Worm (Caenorhabditis elegans) whole organism, L2 larva: Measurements from ENCODE around the gene C08G9.1.

Experiments
- C34F6.9 ChIP-seq: fragments of 150-350 bp; optimal IDR thresholded peaks from 2 replicates; lab custom pipeline; 2014; ENCODE audit warnings: missing biosample characterization, missing genetic modification characterization
- F13H6.1 ChIP-seq: sonication (generic microtip); optimal IDR thresholded peaks from 2 replicates; lab custom pipeline; 2016; ENCODE audit warnings: missing genetic modification characterization, missing compliant biosample characterization
- R02D3.7 ChIP-seq: fragments of 150-350 bp; optimal IDR thresholded peaks from 2 replicates; lab custom pipeline; 2014; ENCODE audit warnings: missing biosample characterization, missing genetic modification characterization
- Y55F3AM.14 ChIP-seq: fragments of 200-800 bp; sonication (Bioruptor generic); optimal IDR thresholded peaks from 2 replicates; lab custom pipeline; 2018; ENCODE audit warnings: mild to moderate bottlenecking, missing genetic modification characterization, missing compliant biosample characterization
- alr-1 ChIP-seq: fragments of 150-350 bp; optimal IDR thresholded peaks from 2 replicates; lab custom pipeline; 2014; ENCODE audit warnings: missing biosample characterization, missing genetic modification characterization
- aly-2 ChIP-seq: fragments of 150-350 bp; optimal IDR thresholded peaks from 2 replicates; lab custom pipeline; 2014; ENCODE audit warnings: missing biosample characterization, missing genetic modification characterization
- blmp-1 ChIP-seq: sonication (generic microtip); optimal IDR thresholded peaks from 2 replicates; lab custom pipeline; 2017; ENCODE audit warnings: missing genetic modification characterization, mild to moderate bottlenecking, missing compliant biosample characterization, antibody characterized with exemption, moderate library complexity; ENCODE audit not compliant: insufficient read depth
- ceh-16 ChIP-seq: fragments of 150-350 bp; optimal IDR thresholded peaks from 2 replicates; lab custom pipeline; 2014; ENCODE audit warnings: missing biosample characterization, missing genetic modification characterization
- ceh-82 ChIP-seq: fragments of 150-350 bp; optimal IDR thresholded peaks from 2 replicates; lab custom pipeline; 2014; ENCODE audit warnings: missing biosample characterization, missing genetic modification characterization
- crh-2 ChIP-seq: sonication (generic microtip); optimal IDR thresholded peaks from 2 replicates; lab custom pipeline; 2017; ENCODE audit warnings: missing biosample characterization, missing genetic modification characterization
- dmd-4 ChIP-seq: sonication (generic microtip); optimal IDR thresholded peaks from 2 replicates; lab custom pipeline; 2017; ENCODE audit warnings: missing biosample characterization, missing genetic modification characterization
- egl-27 ChIP-seq: sonication (generic microtip); optimal IDR thresholded peaks from 3 replicates; lab custom pipeline; 2017; ENCODE audit warnings: missing biosample characterization, missing genetic modification reagents, missing genetic modification characterization
- elt-1 ChIP-seq: fragments of 150-350 bp; optimal IDR thresholded peaks from 2 replicates; lab custom pipeline; 2014; ENCODE audit warnings: missing biosample characterization, missing genetic modification characterization
- fos-1 ChIP-seq: fragments of 150-350 bp; optimal IDR thresholded peaks from 2 replicates; lab custom pipeline; 2014; ENCODE audit warnings: missing biosample characterization, missing genetic modification characterization
- gmeb-1 ChIP-seq: fragments of 150-350 bp; optimal IDR thresholded peaks from 2 replicates; lab custom pipeline; 2014; ENCODE audit warnings: missing biosample characterization, missing genetic modification characterization
- lin-11 ChIP-seq: fragments of 150-350 bp; sonication (generic microtip); optimal IDR thresholded peaks from 2 replicates; lab custom pipeline; 2014; ENCODE audit warnings: missing biosample characterization, missing genetic modification characterization, inconsistent platforms, mixed read lengths
- lin-13 ChIP-seq: fragments of 150-350 bp; optimal IDR thresholded peaks from 2 replicates; lab custom pipeline; 2014; ENCODE audit warnings: missing biosample characterization, missing genetic modification reagents, missing genetic modification characterization
- lin-39 ChIP-seq: fragments of 150-350 bp; optimal IDR thresholded peaks from 2 replicates; lab custom pipeline; 2014; ENCODE audit warnings: missing biosample characterization, missing genetic modification reagents, missing genetic modification characterization
- lsy-2 ChIP-seq, 2 experiments: fragments of 150-350 bp in 1 of 2; sonication (generic microtip) in 1 of 2; optimal IDR thresholded peaks; 2 replicates each; lab custom pipeline; 2014 to 2017; ENCODE audit warnings: missing biosample characterization in 2 of 2, missing genetic modification characterization in 2 of 2
- mab-5 ChIP-seq: fragments of 150-350 bp; optimal IDR thresholded peaks from 2 replicates; lab custom pipeline; 2014; ENCODE audit warnings: missing biosample characterization, missing genetic modification characterization
- mbf-1 ChIP-seq: sonication (generic microtip); optimal IDR thresholded peaks from 2 replicates; lab custom pipeline; 2017; ENCODE audit warnings: missing biosample characterization, missing genetic modification characterization
- mdl-1 ChIP-seq, 2 experiments: fragments of 150-350 bp in 1 of 2; sonication (generic microtip) in 1 of 2; optimal IDR thresholded peaks; 2 replicates each; lab custom pipeline; 2017; ENCODE audit warnings: missing biosample characterization in 2 of 2, missing genetic modification characterization in 2 of 2
- nhr-10 ChIP-seq: sonication (generic microtip); optimal IDR thresholded peaks from 2 replicates; lab custom pipeline; 2017; ENCODE audit warnings: missing biosample characterization, missing genetic modification characterization
- nhr-11 ChIP-seq: fragments of 150-350 bp; optimal IDR thresholded peaks from 2 replicates; lab custom pipeline; 2014; ENCODE audit warnings: missing biosample characterization, missing genetic modification characterization
- nhr-129 ChIP-seq: fragments of 150-350 bp; optimal IDR thresholded peaks from 2 replicates; lab custom pipeline; 2014; ENCODE audit warnings: missing biosample characterization, missing genetic modification characterization
- nhr-21 ChIP-seq: fragments of 150-350 bp; optimal IDR thresholded peaks from 2 replicates; lab custom pipeline; 2014; ENCODE audit warnings: missing biosample characterization, missing genetic modification characterization
- nhr-23 ChIP-seq: fragments of 150-350 bp; optimal IDR thresholded peaks from 2 replicates; lab custom pipeline; 2014; ENCODE audit warnings: missing biosample characterization, missing genetic modification reagents, missing genetic modification characterization
- nhr-237 ChIP-seq: fragments of 150-350 bp; optimal IDR thresholded peaks from 2 replicates; lab custom pipeline; 2014; ENCODE audit warnings: missing biosample characterization, missing genetic modification characterization
- nhr-25 ChIP-seq: fragments of 150-350 bp; sonication (generic microtip); optimal IDR thresholded peaks from 3 replicates; lab custom pipeline; 2014; ENCODE audit warnings: missing biosample characterization, missing genetic modification characterization
- nhr-6 ChIP-seq: fragments of 150-350 bp; optimal IDR thresholded peaks from 2 replicates; lab custom pipeline; 2014; ENCODE audit warnings: missing biosample characterization, missing genetic modification characterization
- nhr-77 ChIP-seq: fragments of 150-350 bp; optimal IDR thresholded peaks from 2 replicates; lab custom pipeline; 2014; ENCODE audit warnings: missing biosample characterization, missing genetic modification characterization
- skn-1 ChIP-seq: sonication (generic microtip); optimal IDR thresholded peaks from 2 replicates; lab custom pipeline; 2017; ENCODE audit warnings: missing biosample characterization, missing genetic modification characterization
- sma-3 ChIP-seq: sonication (generic microtip); optimal IDR thresholded peaks from 2 replicates; lab custom pipeline; 2016; ENCODE audit warnings: missing genetic modification reagents, missing genetic modification characterization, missing compliant biosample characterization
- sma-9 ChIP-seq, 2 experiments: fragments of 150-350 bp in 1 of 2; sonication (generic microtip) in 1 of 2; optimal IDR thresholded peaks; 2 replicates each; lab custom pipeline; 2014 to 2016; ENCODE audit warnings: missing genetic modification characterization in 2 of 2, mild to moderate bottlenecking in 1 of 2, missing biosample characterization in 1 of 2, missing compliant biosample characterization in 1 of 2, missing genetic modification reagents in 1 of 2, moderate library complexity in 1 of 2
- snpc-4 ChIP-seq: fragments of 150-350 bp; optimal IDR thresholded peaks from 2 replicates; lab custom pipeline; 2014; ENCODE audit warnings: missing biosample characterization, missing genetic modification characterization
- unc-39 ChIP-seq: fragments of 150-350 bp; optimal IDR thresholded peaks from 2 replicates; lab custom pipeline; 2014; ENCODE audit warnings: missing biosample characterization, missing genetic modification characterization
- unc-55 ChIP-seq: fragments of 150-350 bp; sonication (generic microtip); optimal IDR thresholded peaks from 3 replicates; lab custom pipeline; 2014; ENCODE audit warnings: missing biosample characterization, missing genetic modification reagents, missing genetic modification characterization
- unc-62 ChIP-seq: fragments of 150-350 bp; optimal IDR thresholded peaks from 2 replicates; lab custom pipeline; 2014; ENCODE audit warnings: missing biosample characterization, missing genetic modification reagents, missing genetic modification characterization
- zag-1 ChIP-seq: fragments of 150-350 bp; optimal IDR thresholded peaks from 2 replicates; lab custom pipeline; 2014; ENCODE audit warnings: missing biosample characterization, missing genetic modification characterization
- ztf-1 ChIP-seq: fragments of 200-800 bp; sonication (Bioruptor generic); conservative IDR thresholded peaks from 2 replicates; pipeline ENCODE4 v1.3.6; 2022; ENCODE audit warnings: missing genetic modification characterization, missing compliant biosample characterization
- ztf-4 ChIP-seq: fragments of 150-350 bp; optimal IDR thresholded peaks from 2 replicates; lab custom pipeline; 2014; ENCODE audit warnings: missing biosample characterization, missing genetic modification characterization

The C08G9.1 gene

ce11 chrIV:7661569-7661968, 3.0 kb downstream of the C08G9.1 start:
- TF ChIP-seq skn-1 (no peak), lsy-2 (tag; optimal IDR thresholded peaks at IDR 0.05; lab: Kevin White, UChicago) (peak in 1 of 2 experiments; percentile 6), ztf-1 (no peak), mab-5 (peak; percentile 69)
- TF ChIP-seq, all 48 proteins: peak for 2

- no peak for TF ChIP-seq nhr-10 (tag; lab: Kevin White, UChicago)
- peak; percentile 4 for TF ChIP-seq Y55F3AM.14 (GFP tag; lab: Kevin White, UChicago)
- no peak for TF ChIP-seq nhr-6
- no peak for TF ChIP-seq sma-3 (GFP tag; lab: Kevin White, UChicago)
- TF ChIP-seq mab-5, result peak; percentile 43
- TF ChIP-seq mbf-1, result no peak
- TF ChIP-seq nhr-129 (tag; lab: Kevin White, UChicago), result peak; percentile 26
- TF ChIP-seq nhr-77 (tag; lab: Kevin White, UChicago), result no peak
- TF ChIP-seq snpc-4 (tag; lab: Kevin White, UChicago), result peak; percentile 6
Measured at ce11 chrIV:7663006-7663405, 4.4 kb downstream of the C08G9.1 start.

ce11 chrIV:7672872-7673271, 14.3 kb downstream of the C08G9.1 start, which contains the start of gene C08G9.2:
Gene C08G9.2 (minus strand): TSS chrIV:7672972.
- no peak for TF ChIP-seq fos-1 (tag; lab: Kevin White, UChicago)
- TF ChIP-seq Y55F3AM.14 (GFP tag; lab: Kevin White, UChicago), result no peak
- TF ChIP-seq nhr-21 (tag; lab: Kevin White, UChicago), result no peak
- TF ChIP-seq ztf-1, result no peak
- no peak for TF ChIP-seq R02D3.7 (tag; lab: Kevin White, UChicago)
- no peak for TF ChIP-seq gmeb-1 (tag; lab: Kevin White, UChicago)
- TF ChIP-seq lin-11, result no peak
- TF ChIP-seq elt-1 (tag; lab: Kevin White, UChicago), result no peak
- TF ChIP-seq nhr-129 (tag; lab: Kevin White, UChicago), result no peak
- TF ChIP-seq nhr-77 (tag; lab: Kevin White, UChicago), result no peak
- no peak for TF ChIP-seq dmd-4

DNA sequence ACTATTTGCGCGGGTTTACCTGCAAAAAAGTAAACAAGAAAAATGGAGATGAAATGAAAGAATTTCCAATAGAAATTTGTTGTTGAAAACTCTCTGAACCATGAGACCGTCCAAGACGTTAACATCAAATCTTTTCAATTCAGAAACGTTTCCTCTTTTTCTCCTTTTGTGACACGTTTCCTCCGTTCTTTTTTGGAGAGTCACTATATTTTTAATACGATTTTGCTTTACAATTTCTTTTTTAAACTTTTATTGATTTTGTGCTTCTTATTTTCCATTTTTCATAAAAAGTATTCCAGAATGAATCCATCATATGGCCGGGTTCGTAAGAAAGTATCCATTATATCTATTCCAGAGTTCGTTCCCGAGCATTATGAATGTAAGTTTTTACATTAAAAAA, 16.3 kb downstream of the C08G9.1 start, which contains the start of gene itr-1:
TSS of gene itr-1 (plus strand) at position 301 of the 400 bp plus-strand sequence.
- TF ChIP-seq egl-27 (tag; lab: Kevin White, UChicago), result no peak
- TF ChIP-seq ceh-82 (tag; lab: Kevin White, UChicago), result no peak
- no peak for TF ChIP-seq unc-39
- no peak for TF ChIP-seq nhr-21 (tag; lab: Kevin White, UChicago)
- no peak for TF ChIP-seq lin-39
- TF ChIP-seq elt-1 (tag; lab: Kevin White, UChicago), result no peak
- no peak for TF ChIP-seq zag-1 (tag; lab: Kevin White, UChicago)
- no peak for TF ChIP-seq nhr-25 (tag; lab: Kevin White, UChicago)
- TF ChIP-seq sma-3 (GFP tag; lab: Kevin White, UChicago), result no peak
- TF ChIP-seq blmp-1 (tag; lab: Kevin White, UChicago), result no peak
- TF ChIP-seq nhr-77 (tag; lab: Kevin White, UChicago), result no peak
- no peak for TF ChIP-seq alr-1 (tag; lab: Kevin White, UChicago)
- TF ChIP-seq, all 48 proteins: peak for 0

DNA sequence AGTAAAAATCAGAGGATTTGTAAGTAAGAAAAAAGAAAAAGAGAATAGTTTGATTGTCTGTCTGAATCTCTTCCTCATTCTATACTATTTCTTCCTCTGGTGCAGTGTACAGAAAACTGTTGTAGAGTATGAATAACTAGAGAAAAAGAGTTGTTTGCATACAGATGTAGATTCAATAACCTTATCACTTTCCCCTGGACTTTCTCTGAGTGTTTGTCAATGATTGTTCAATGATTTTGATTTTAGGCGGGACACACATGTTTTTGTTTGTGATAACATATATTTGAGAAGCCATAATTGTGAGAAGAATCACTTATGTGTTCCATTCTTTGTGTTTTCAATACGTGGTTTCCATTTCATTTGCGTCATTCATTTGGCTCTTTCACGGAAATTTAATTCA, 20.6 kb downstream of the C08G9.1 start:
- TF ChIP-seq nhr-11 (tag; lab: Kevin White, UChicago) (no peak), F13H6.1 (tag; lab: Kevin White, UChicago) (peak; percentile 10), unc-55 (GFP tag; lab: Kevin White, UChicago) (no peak), C34F6.9 (tag; lab: Kevin White, UChicago) (no peak), aly-2 (tag; lab: Kevin White, UChicago) (no peak), unc-62 (GFP tag; lab: Kevin White, UChicago) (no peak), nhr-21 (tag; lab: Kevin White, UChicago) (no peak), lsy-2 (tag; optimal IDR thresholded peaks at IDR 0.05; lab: Kevin White, UChicago) (no peak), nhr-23 (tag; lab: Kevin White, UChicago) (no peak), mbf-1 (no peak), mdl-1 (tag; optimal IDR thresholded peaks at IDR 0.05; lab: Kevin White, UChicago) (no peak), fos-1 (tag; lab: Kevin White, UChicago) (peak; percentile 55), elt-1 (tag; lab: Kevin White, UChicago) (no peak), dmd-4 (no peak), blmp-1 (tag; lab: Kevin White, UChicago) (no peak), gmeb-1 (tag; lab: Kevin White, UChicago) (no peak), lin-11 (no peak), nhr-77 (tag; lab: Kevin White, UChicago) (no peak), ceh-16 (tag; lab: Kevin White, UChicago) (no peak), nhr-237 (no peak), sma-3 (GFP tag; lab: Kevin White, UChicago) (no peak), crh-2 (tag; lab: Kevin White, UChicago) (peak; percentile 55), ztf-4 (tag; lab: Kevin White, UChicago) (no peak), Y55F3AM.14 (GFP tag; lab: Kevin White, UChicago) (no peak), sma-9 (GFP tag; optimal IDR thresholded peaks at IDR 0.05; lab: Kevin White, UChicago) (peak; percentile 18), sma-9 (tag; optimal IDR thresholded peaks at IDR 0.05; lab: Kevin White, UChicago) (no peak), zag-1 (tag; lab: Kevin White, UChicago) (no peak), lin-13 (no peak)
